Worm (Caenorhabditis elegans) whole organism, L2 larva: ENCODE measurements around the gene fbxa-44.

Experiments used
- C34F6.9 ChIP-seq: fragments of 150-350 bp; optimal IDR thresholded peaks from 2 replicates; lab custom pipeline; 2014; ENCODE audit warnings: missing biosample characterization, missing genetic modification characterization
- F13H6.1 ChIP-seq: sonication (generic microtip); optimal IDR thresholded peaks from 2 replicates; lab custom pipeline; 2016; ENCODE audit warnings: missing genetic modification characterization, missing compliant biosample characterization
- R02D3.7 ChIP-seq: fragments of 150-350 bp; optimal IDR thresholded peaks from 2 replicates; lab custom pipeline; 2014; ENCODE audit warnings: missing biosample characterization, missing genetic modification characterization
- Y55F3AM.14 ChIP-seq: fragments of 200-800 bp; sonication (Bioruptor generic); optimal IDR thresholded peaks from 2 replicates; lab custom pipeline; 2018; ENCODE audit warnings: mild to moderate bottlenecking, missing genetic modification characterization, missing compliant biosample characterization
- ZK546.5 ChIP-seq: sonication (generic microtip); optimal IDR thresholded peaks from 2 replicates; lab custom pipeline; 2017; ENCODE audit warnings: missing biosample characterization, missing genetic modification characterization
- alr-1 ChIP-seq: fragments of 150-350 bp; optimal IDR thresholded peaks from 2 replicates; lab custom pipeline; 2014; ENCODE audit warnings: missing biosample characterization, missing genetic modification characterization
- ceh-16 ChIP-seq: fragments of 150-350 bp; optimal IDR thresholded peaks from 2 replicates; lab custom pipeline; 2014; ENCODE audit warnings: missing biosample characterization, missing genetic modification characterization
- ceh-82 ChIP-seq: fragments of 150-350 bp; optimal IDR thresholded peaks from 2 replicates; lab custom pipeline; 2014; ENCODE audit warnings: missing biosample characterization, missing genetic modification characterization
- crh-2 ChIP-seq: sonication (generic microtip); optimal IDR thresholded peaks from 2 replicates; lab custom pipeline; 2017; ENCODE audit warnings: missing biosample characterization, missing genetic modification characterization
- dmd-4 ChIP-seq: sonication (generic microtip); optimal IDR thresholded peaks from 2 replicates; lab custom pipeline; 2017; ENCODE audit warnings: missing biosample characterization, missing genetic modification characterization
- elt-1 ChIP-seq: fragments of 150-350 bp; optimal IDR thresholded peaks from 2 replicates; lab custom pipeline; 2014; ENCODE audit warnings: missing biosample characterization, missing genetic modification characterization
- elt-3 ChIP-seq: sonication (generic microtip); optimal IDR thresholded peaks from 2 replicates; lab custom pipeline; 2017; ENCODE audit warnings: missing biosample characterization, missing genetic modification characterization
- fos-1 ChIP-seq: fragments of 150-350 bp; optimal IDR thresholded peaks from 2 replicates; lab custom pipeline; 2014; ENCODE audit warnings: missing biosample characterization, missing genetic modification characterization
- gmeb-1 ChIP-seq: fragments of 150-350 bp; optimal IDR thresholded peaks from 2 replicates; lab custom pipeline; 2014; ENCODE audit warnings: missing biosample characterization, missing genetic modification characterization
- lsy-2 ChIP-seq, 2 experiments: fragments of 150-350 bp in 1 of 2; sonication (generic microtip) in 1 of 2; optimal IDR thresholded peaks; 2 replicates each; lab custom pipeline; 2014 to 2017; ENCODE audit warnings: missing biosample characterization in 2 of 2, missing genetic modification characterization in 2 of 2
- mab-5 ChIP-seq: fragments of 150-350 bp; optimal IDR thresholded peaks from 2 replicates; lab custom pipeline; 2014; ENCODE audit warnings: missing biosample characterization, missing genetic modification characterization
- nhr-10 ChIP-seq: sonication (generic microtip); optimal IDR thresholded peaks from 2 replicates; lab custom pipeline; 2017; ENCODE audit warnings: missing biosample characterization, missing genetic modification characterization
- nhr-21 ChIP-seq: fragments of 150-350 bp; optimal IDR thresholded peaks from 2 replicates; lab custom pipeline; 2014; ENCODE audit warnings: missing biosample characterization, missing genetic modification characterization
- nhr-23 ChIP-seq: fragments of 150-350 bp; optimal IDR thresholded peaks from 2 replicates; lab custom pipeline; 2014; ENCODE audit warnings: missing biosample characterization, missing genetic modification reagents, missing genetic modification characterization
- nhr-237 ChIP-seq: fragments of 150-350 bp; optimal IDR thresholded peaks from 2 replicates; lab custom pipeline; 2014; ENCODE audit warnings: missing biosample characterization, missing genetic modification characterization
- nhr-6 ChIP-seq: fragments of 150-350 bp; optimal IDR thresholded peaks from 2 replicates; lab custom pipeline; 2014; ENCODE audit warnings: missing biosample characterization, missing genetic modification characterization
- nhr-77 ChIP-seq: fragments of 150-350 bp; optimal IDR thresholded peaks from 2 replicates; lab custom pipeline; 2014; ENCODE audit warnings: missing biosample characterization, missing genetic modification characterization
- peb-1 ChIP-seq: fragments of 150-350 bp; optimal IDR thresholded peaks from 2 replicates; lab custom pipeline; 2014; ENCODE audit warnings: missing biosample characterization, missing genetic modification characterization
- sem-4 ChIP-seq: fragments of 150-350 bp; optimal IDR thresholded peaks from 2 replicates; lab custom pipeline; 2014; ENCODE audit warnings: missing biosample characterization, missing genetic modification reagents, missing genetic modification characterization
- skn-1 ChIP-seq: sonication (generic microtip); optimal IDR thresholded peaks from 2 replicates; lab custom pipeline; 2017; ENCODE audit warnings: missing biosample characterization, missing genetic modification characterization
- sma-3 ChIP-seq: sonication (generic microtip); optimal IDR thresholded peaks from 2 replicates; lab custom pipeline; 2016; ENCODE audit warnings: missing genetic modification reagents, missing genetic modification characterization, missing compliant biosample characterization
- sma-9 ChIP-seq, 2 experiments: fragments of 150-350 bp in 1 of 2; sonication (generic microtip) in 1 of 2; optimal IDR thresholded peaks; 2 replicates each; lab custom pipeline; 2014 to 2016; ENCODE audit warnings: missing genetic modification characterization in 2 of 2, mild to moderate bottlenecking in 1 of 2, missing biosample characterization in 1 of 2, missing compliant biosample characterization in 1 of 2, missing genetic modification reagents in 1 of 2, moderate library complexity in 1 of 2
- snpc-4 ChIP-seq: fragments of 150-350 bp; optimal IDR thresholded peaks from 2 replicates; lab custom pipeline; 2014; ENCODE audit warnings: missing biosample characterization, missing genetic modification characterization
- unc-39 ChIP-seq: fragments of 150-350 bp; optimal IDR thresholded peaks from 2 replicates; lab custom pipeline; 2014; ENCODE audit warnings: missing biosample characterization, missing genetic modification characterization
- unc-55 ChIP-seq: fragments of 150-350 bp; sonication (generic microtip); optimal IDR thresholded peaks from 3 replicates; lab custom pipeline; 2014; ENCODE audit warnings: missing biosample characterization, missing genetic modification reagents, missing genetic modification characterization
- unc-62 ChIP-seq: fragments of 150-350 bp; optimal IDR thresholded peaks from 2 replicates; lab custom pipeline; 2014; ENCODE audit warnings: missing biosample characterization, missing genetic modification reagents, missing genetic modification characterization
- zag-1 ChIP-seq: fragments of 150-350 bp; optimal IDR thresholded peaks from 2 replicates; lab custom pipeline; 2014; ENCODE audit warnings: missing biosample characterization, missing genetic modification characterization
- ztf-1 ChIP-seq: fragments of 200-800 bp; sonication (Bioruptor generic); conservative IDR thresholded peaks from 2 replicates; pipeline ENCODE4 v1.3.6; 2022; ENCODE audit warnings: missing genetic modification characterization, missing compliant biosample characterization
- ztf-11 ChIP-seq: sonication (generic microtip); optimal IDR thresholded peaks from 2 replicates; lab custom pipeline; 2017; ENCODE audit warnings: missing biosample characterization, missing genetic modification characterization
- ztf-4 ChIP-seq: fragments of 150-350 bp; optimal IDR thresholded peaks from 2 replicates; lab custom pipeline; 2014; ENCODE audit warnings: missing biosample characterization, missing genetic modification characterization

fbxa-44 gene

ce11 chrV:16852002-16852401 is 37.1 kb upstream of the fbxa-44 start, which contains the start of gene clec-37:
Gene clec-37, minus strand, starts transcription at chrV:16852102.
- no peak for TF ChIP-seq snpc-4 (tag; lab: Kevin White, UChicago)
- TF ChIP-seq sma-9 (GFP tag; optimal IDR thresholded peaks at IDR 0.05; lab: Kevin White, UChicago), result no peak
- TF ChIP-seq sma-9 (tag; optimal IDR thresholded peaks at IDR 0.05; lab: Kevin White, UChicago), result no peak
- no peak for TF ChIP-seq R02D3.7 (tag; lab: Kevin White, UChicago)
- no peak for TF ChIP-seq nhr-23 (tag; lab: Kevin White, UChicago)
- TF ChIP-seq dmd-4 (tag; lab: Kevin White, UChicago), result no peak
- no peak for TF ChIP-seq alr-1 (tag; lab: Kevin White, UChicago)
- no peak for TF ChIP-seq fos-1 (tag; lab: Kevin White, UChicago)
- no peak for TF ChIP-seq skn-1 (tag; lab: Kevin White, UChicago)
- TF ChIP-seq gmeb-1 (tag; lab: Kevin White, UChicago), result no peak
- no peak for TF ChIP-seq sma-3 (GFP tag; lab: Kevin White, UChicago)
- no peak for TF ChIP-seq unc-55 (GFP tag; lab: Kevin White, UChicago)
- no peak for TF ChIP-seq nhr-21 (tag; lab: Kevin White, UChicago)
- no peak for TF ChIP-seq nhr-6
- TF ChIP-seq sem-4 (tag; lab: Kevin White, UChicago), result no peak
- no peak for TF ChIP-seq mab-5
- TF ChIP-seq unc-39 (tag; lab: Kevin White, UChicago), result no peak
- TF ChIP-seq ceh-16 (tag; lab: Kevin White, UChicago), result no peak
- no peak for TF ChIP-seq F13H6.1

- TF ChIP-seq unc-62, result no peak
- TF ChIP-seq unc-55 (GFP tag; lab: Kevin White, UChicago), result no peak
- TF ChIP-seq sma-9 (GFP tag; optimal IDR thresholded peaks at IDR 0.05; lab: Kevin White, UChicago), result no peak
- TF ChIP-seq sma-9 (tag; optimal IDR thresholded peaks at IDR 0.05; lab: Kevin White, UChicago), result no peak
- TF ChIP-seq lsy-2 (tag; optimal IDR thresholded peaks at IDR 0.05; lab: Kevin White, UChicago), result no peak
- no peak for TF ChIP-seq fos-1 (tag; lab: Kevin White, UChicago)
- no peak for TF ChIP-seq nhr-23 (tag; lab: Kevin White, UChicago)
- TF ChIP-seq elt-3, result no peak
- TF ChIP-seq skn-1 (tag; lab: Kevin White, UChicago), result no peak
- no peak for TF ChIP-seq zag-1 (tag; lab: Kevin White, UChicago)
- no peak for TF ChIP-seq peb-1 (tag; lab: Kevin White, UChicago)
- TF ChIP-seq ceh-82, result no peak
- TF ChIP-seq ztf-11 (tag; lab: Kevin White, UChicago), result no peak
- TF ChIP-seq gmeb-1 (tag; lab: Kevin White, UChicago), result no peak
- no peak for TF ChIP-seq crh-2 (tag; lab: Kevin White, UChicago)
- no peak for TF ChIP-seq nhr-6
- TF ChIP-seq Y55F3AM.14 (GFP tag; lab: Kevin White, UChicago), result no peak
- TF ChIP-seq nhr-77, result no peak
- TF ChIP-seq nhr-10 (tag; lab: Kevin White, UChicago), result no peak
Observed at ce11 chrV:16853956-16854683, 35.0 kb upstream of the fbxa-44 start, which contains the start of the genes clec-35 and clec-27. Gene clec-35, minus strand, starts transcription at chrV:16854056. Gene clec-27, plus strand, starts transcription at chrV:16854633.

ce11 chrV:16857977-16858479 is 31.0 kb upstream of the fbxa-44 start, which contains the start of the genes clec-31 and clec-22:
Gene clec-31, minus strand, starts transcription at chrV:16858077.
Gene clec-22, plus strand, starts transcription at chrV:16858429.
- TF ChIP-seq ceh-16 (tag; lab: Kevin White, UChicago), result no peak
- TF ChIP-seq C34F6.9 (tag; lab: Kevin White, UChicago), result no peak
- TF ChIP-seq ztf-11 (tag; lab: Kevin White, UChicago), result no peak
- no peak for TF ChIP-seq F13H6.1
- TF ChIP-seq nhr-10 (tag; lab: Kevin White, UChicago), result no peak
- TF ChIP-seq, all 48 proteins: peak for 0

- TF ChIP-seq crh-2 (tag; lab: Kevin White, UChicago) (no peak), nhr-237 (no peak), ztf-4 (tag; lab: Kevin White, UChicago) (no peak), gmeb-1 (tag; lab: Kevin White, UChicago) (no peak), ZK546.5 (no peak), elt-1 (no peak), ztf-1 (GFP tag; lab: Robert Waterston, UW) (no peak)
- TF ChIP-seq, all 48 proteins: peak for 0
Observed at ce11 chrV:16861719-16862118, 27.4 kb upstream of the fbxa-44 start, which contains the start of the genes clec-32 and clec-24. Gene clec-32, minus strand, starts transcription at chrV:16861819. Gene clec-24, plus strand, starts transcription at chrV:16862012.
